Fruit fly (Drosophila melanogaster): Measurements from ENCODE around the gene CG7135.

Gene CG7135

DNA sequence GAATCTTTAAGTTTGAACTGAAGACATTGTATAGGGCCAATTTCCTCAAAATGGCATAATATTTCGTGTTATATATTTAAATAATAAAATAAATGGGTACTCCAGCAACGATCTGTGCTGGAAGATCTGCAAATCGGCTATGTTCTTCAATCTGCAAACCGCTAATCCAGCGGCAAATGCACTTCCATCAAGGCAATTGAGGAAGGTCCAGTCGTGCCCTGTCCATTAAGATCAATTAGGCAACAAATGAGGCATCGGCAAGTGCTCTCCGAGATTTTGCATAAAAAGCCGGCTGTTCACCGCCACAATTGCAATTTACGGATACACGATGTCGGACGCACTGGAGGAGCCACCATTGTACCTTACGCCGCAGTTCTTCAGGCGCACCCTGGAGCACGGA is at the start of gene CG7135:
CG7135 (plus strand) TSS at position 301 of the 400 bp plus-strand sequence.
- TF ChIP-seq CTCF (optimal IDR thresholded peaks at IDR 0.05), result no peak
- TF ChIP-seq CG8478 (optimal IDR thresholded peaks at IDR 0.05), result no peak

DNA sequence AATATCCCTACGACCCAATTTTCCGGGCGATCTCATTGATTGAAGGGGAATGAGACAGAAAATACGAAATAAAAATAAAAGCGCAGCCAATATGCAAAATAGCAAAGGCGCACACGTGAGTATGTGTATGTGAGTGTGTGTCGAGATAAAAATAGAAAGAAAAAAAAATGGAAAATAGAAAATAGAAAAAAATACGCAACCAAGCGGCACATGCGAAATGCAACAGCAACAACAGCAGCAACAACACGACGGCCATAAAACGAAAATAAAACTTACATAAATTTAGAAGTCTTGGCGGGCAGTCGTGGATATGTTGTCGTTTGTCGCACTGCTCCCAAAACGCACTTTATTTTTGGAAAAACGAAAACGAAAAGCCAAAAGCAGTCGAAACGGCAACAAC is 46.3 kb upstream of the CG7135 start:
- TF ChIP-seq CG8478 (optimal IDR thresholded peaks at IDR 0.05), result no peak
- no peak for TF ChIP-seq CTCF (optimal IDR thresholded peaks at IDR 0.05)

dm6 chrX:18058108-18058507 is 45.3 kb upstream of the CG7135 start:
- TF ChIP-seq CG8478 (optimal IDR thresholded peaks at IDR 0.05) (no peak), CTCF (optimal IDR thresholded peaks at IDR 0.05) (no peak)

DNA sequence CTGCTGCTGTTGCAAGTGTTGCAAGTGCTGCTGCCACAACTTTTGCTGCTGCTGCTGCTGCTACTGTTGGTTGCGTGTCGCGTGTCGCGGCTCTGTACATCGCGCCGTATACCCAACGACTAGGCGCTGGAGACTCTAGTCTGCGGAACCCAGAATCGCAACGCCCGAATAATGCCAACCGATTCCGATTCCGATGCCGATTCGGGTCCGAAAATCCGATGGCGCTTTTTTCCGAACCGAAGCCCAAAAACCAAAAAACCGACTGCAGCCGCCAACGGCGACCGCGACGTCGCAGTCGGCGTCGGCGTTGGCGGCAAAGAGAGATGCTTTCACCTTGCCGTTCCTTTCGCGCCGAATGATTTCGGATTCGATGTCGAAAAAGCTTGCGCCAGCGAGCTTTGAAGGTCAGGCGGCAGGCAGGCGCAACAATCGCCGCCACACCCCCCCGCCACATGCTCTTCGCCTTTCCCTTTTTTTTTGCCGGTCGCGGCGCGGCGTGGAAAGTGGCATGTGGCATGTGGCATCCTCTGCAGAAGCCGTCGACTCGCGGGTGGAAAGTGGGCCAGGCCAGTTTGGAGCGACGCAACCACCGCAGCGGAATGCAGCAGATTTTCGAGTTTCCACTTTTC is 40.2 kb upstream of the CG7135 start, which contains the start of gene Sh:
Sh (minus strand) TSS at position 104 of the 629 bp plus-strand sequence.
- TF ChIP-seq CTCF (optimal IDR thresholded peaks at IDR 0.05) (no peak), CG8478 (optimal IDR thresholded peaks at IDR 0.05) (no peak)

DNA sequence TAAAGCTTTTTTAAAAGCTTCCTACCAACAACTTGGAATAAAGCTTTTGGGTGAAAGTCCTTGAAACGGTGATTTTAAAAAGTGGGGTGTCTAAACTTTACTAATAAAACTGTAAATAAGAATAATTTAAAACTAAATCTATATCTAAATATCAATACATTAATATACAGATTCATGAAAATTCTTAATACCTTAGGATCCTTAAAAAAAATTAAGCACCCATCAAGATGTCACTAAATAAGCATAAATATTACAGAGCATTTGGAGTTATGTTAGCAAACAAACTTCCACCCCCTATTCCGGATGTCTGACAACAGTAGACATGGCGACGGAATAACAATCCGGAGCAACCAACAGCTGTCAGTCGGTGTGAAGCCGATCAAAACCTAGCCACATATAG is 39.3 kb upstream of the CG7135 start, which contains the start of gene Dhc16F:
Dhc16F (plus strand) TSS at position 301 of the 400 bp plus-strand sequence.
- TF ChIP-seq CG8478 (optimal IDR thresholded peaks at IDR 0.05), result no peak
- TF ChIP-seq CTCF (optimal IDR thresholded peaks at IDR 0.05), result no peak

- TF ChIP-seq CG8478 (optimal IDR thresholded peaks at IDR 0.05) (no peak), CTCF (optimal IDR thresholded peaks at IDR 0.05) (no peak)
Observed at dm6 chrX:18082674-18083073, 20.8 kb upstream of the CG7135 start.

DNA sequence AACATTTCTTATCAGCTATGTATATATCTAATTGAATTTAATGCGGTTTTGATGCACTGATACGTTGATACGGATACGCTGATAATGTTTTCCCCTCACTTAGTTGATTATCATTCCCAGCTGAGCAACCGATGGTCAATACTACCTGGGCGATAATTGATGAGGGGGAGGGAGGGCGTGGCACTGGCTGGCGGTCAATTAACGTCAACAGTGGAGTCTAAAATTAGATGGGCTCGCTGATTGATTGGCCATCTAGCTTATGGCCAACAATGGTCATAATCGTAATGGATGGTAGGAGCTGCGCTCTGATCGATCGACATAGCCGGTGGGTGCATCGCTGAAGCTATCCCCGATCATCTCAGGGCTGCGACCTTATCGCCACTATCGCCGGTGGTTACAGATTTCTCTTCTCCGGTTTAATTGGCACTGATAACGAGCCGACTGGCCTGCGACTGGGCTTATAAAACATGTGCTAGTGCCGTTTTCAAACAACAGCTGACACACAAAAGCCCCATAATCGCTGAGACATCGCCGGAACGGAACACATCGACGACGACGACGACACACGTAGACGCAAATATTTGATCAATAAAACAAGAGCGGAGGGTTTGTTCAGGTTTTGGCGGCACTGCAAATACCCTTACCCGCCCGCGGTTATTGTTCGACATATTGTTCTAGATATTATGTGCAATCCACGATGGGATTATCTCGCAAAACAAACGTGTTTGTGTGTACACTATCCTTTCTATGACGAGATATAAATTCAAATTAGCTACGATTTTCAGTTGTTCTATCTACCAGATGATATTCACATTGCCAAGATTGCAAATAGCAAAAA is 19.7 kb upstream of the CG7135 start:
- TF ChIP-seq CTCF (optimal IDR thresholded peaks at IDR 0.05), result no peak
- no peak for TF ChIP-seq CG8478 (optimal IDR thresholded peaks at IDR 0.05)

dm6 chrX:18084614-18085469 is 18.6 kb upstream of the CG7135 start:
- TF ChIP-seq CG8478 (optimal IDR thresholded peaks at IDR 0.05), result no peak
- TF ChIP-seq CTCF (optimal IDR thresholded peaks at IDR 0.05), result no peak

DNA sequence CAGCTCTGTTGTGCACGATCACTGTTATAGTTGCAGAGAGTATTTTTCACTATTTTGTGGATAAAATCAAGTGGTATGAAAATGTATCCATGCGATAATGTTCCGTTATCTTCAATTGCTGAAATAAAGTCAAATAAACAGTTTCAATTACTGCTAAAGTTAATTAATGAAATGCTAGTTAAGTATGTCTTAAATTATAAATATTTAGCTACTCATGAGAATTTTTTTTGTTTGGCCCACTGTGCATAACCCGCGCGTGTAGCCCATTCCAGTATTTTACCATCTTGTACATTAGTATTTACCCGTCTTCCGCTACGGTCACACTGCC is 18.0 kb upstream of the CG7135 start, which contains the start of gene Ada3:
Ada3 (plus strand) TSS at position 292 of the 328 bp plus-strand sequence.
- TF ChIP-seq CG8478 (optimal IDR thresholded peaks at IDR 0.05) (no peak), CTCF (optimal IDR thresholded peaks at IDR 0.05) (no peak)

dm6 chrX:18088432-18088831 is 15.0 kb upstream of the CG7135 start, which contains the start of gene CG7536:
Gene CG7536, minus strand, starts transcription at chrX:18088532.
- TF ChIP-seq CG8478 (optimal IDR thresholded peaks at IDR 0.05), result no peak
- no peak for TF ChIP-seq CTCF (optimal IDR thresholded peaks at IDR 0.05)

- no peak for TF ChIP-seq CG8478 (optimal IDR thresholded peaks at IDR 0.05)
- no peak for TF ChIP-seq CTCF (optimal IDR thresholded peaks at IDR 0.05)
Observed at dm6 chrX:18090333-18090732, 13.1 kb upstream of the CG7135 start, which contains the start of gene Swt1. Gene Swt1, minus strand, starts transcription at chrX:18090509.

DNA sequence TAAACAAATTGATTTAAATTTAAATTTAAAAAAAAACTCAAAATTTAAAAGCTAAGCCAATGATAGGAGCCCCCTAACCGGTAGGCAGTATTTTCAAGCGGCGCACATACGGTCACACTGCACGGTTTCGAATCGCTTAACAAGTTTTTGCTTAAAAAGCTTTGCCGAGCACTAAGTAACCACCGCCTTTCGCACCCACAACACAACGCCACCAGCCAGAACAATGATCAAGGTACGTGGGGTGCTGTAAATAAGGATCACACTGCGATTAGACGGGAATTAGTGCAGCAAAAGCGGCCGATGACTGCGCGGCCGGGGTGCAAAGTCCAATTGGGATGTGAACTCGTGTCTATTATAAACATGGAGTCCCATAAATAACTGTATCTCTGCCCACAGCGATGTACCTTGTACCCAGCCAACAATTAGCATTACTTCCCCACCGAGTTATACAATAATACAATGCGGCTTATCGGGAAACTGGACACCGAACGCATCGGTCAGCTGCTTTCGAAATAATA is 12.2 kb upstream of the CG7135 start, which contains the start of gene scu:
scu (plus strand) TSS at position 101 of the 518 bp plus-strand sequence.
- TF ChIP-seq CG8478 (optimal IDR thresholded peaks at IDR 0.05) (no peak), CTCF (optimal IDR thresholded peaks at IDR 0.05) (no peak)

dm6 chrX:18092126-18092525 is 11.3 kb upstream of the CG7135 start:
- TF ChIP-seq CG8478 (optimal IDR thresholded peaks at IDR 0.05), result no peak
- TF ChIP-seq CTCF (optimal IDR thresholded peaks at IDR 0.05), result no peak

- TF ChIP-seq CTCF (optimal IDR thresholded peaks at IDR 0.05), result no peak
- TF ChIP-seq CG8478 (optimal IDR thresholded peaks at IDR 0.05), result no peak
Observed at dm6 chrX:18092810-18093222, 10.6 kb upstream of the CG7135 start, which contains the start of gene RhoGAP16F. Gene RhoGAP16F, plus strand, starts transcription at chrX:18093145.

- TF ChIP-seq CG8478 (optimal IDR thresholded peaks at IDR 0.05) (no peak), CTCF (optimal IDR thresholded peaks at IDR 0.05) (no peak)
Observed at dm6 chrX:18094130-18094529, 9.3 kb upstream of the CG7135 start.
